Worm (Caenorhabditis elegans): Measurements from ENCODE around the gene med-1.

ce11 chrX:12391380-12391779 is 39.0 kb upstream of the med-1 start, which contains the start of gene nekl-3:
- no peak for TF ChIP-seq cnd-1 (tag; optimal IDR thresholded peaks at IDR 0.05)
- no peak for TF ChIP-seq nhr-76 (tag; optimal IDR thresholded peaks at IDR 0.05)
- TF ChIP-seq ces-1 (GFP tag; optimal IDR thresholded peaks at IDR 0.05): no peak
- TF ChIP-seq lin-13 (tag; optimal IDR thresholded peaks at IDR 0.05): no peak
- no peak for TF ChIP-seq ztf-11 (tag; optimal IDR thresholded peaks at IDR 0.05)
- no peak for TF ChIP-seq unc-62 (GFP tag; optimal IDR thresholded peaks at IDR 0.05)
- TF ChIP-seq snpc-4 (tag; optimal IDR thresholded peaks at IDR 0.05): no peak
- no peak for TF ChIP-seq ceh-83 (GFP tag; optimal IDR thresholded peaks at IDR 0.05)
- no peak for TF ChIP-seq lsy-2 (tag; optimal IDR thresholded peaks at IDR 0.05)
- TF ChIP-seq elt-3 (tag; optimal IDR thresholded peaks at IDR 0.05): no peak
- no peak for TF ChIP-seq unc-39 (tag; optimal IDR thresholded peaks at IDR 0.05)
- no peak for TF ChIP-seq blmp-1 (tag; optimal IDR thresholded peaks at IDR 0.05)
- no peak for TF ChIP-seq nhr-28 (tag; optimal IDR thresholded peaks at IDR 0.05)
